Fruit fly (Drosophila melanogaster) whole organism, larva: Measurements from ENCODE around the gene Gdh.

Source experiments
- noc ChIP-seq: fragments of 200-800 bp; sonication (Bioruptor generic); optimal IDR thresholded peaks from 3 replicates; lab custom pipeline; 2019; ENCODE audit warnings: missing biosample characterization, mild to moderate bottlenecking, missing genetic modification characterization, moderate library complexity

The Gdh gene

dm6 chr3R:23943843-23944356 is 999 bp upstream of the Gdh start:
- no peak for TF ChIP-seq noc (tag; lab: Kevin White, UChicago)

dm6 chr3R:23942550-23942949 is 351 bp downstream of the Gdh start:
- TF ChIP-seq noc (tag; lab: Kevin White, UChicago): no peak

- peak; percentile 37 for TF ChIP-seq noc (tag; lab: Kevin White, UChicago)
Observed at dm6 chr3R:23941643-23942424, 1.1 kb downstream of the Gdh start.

dm6 chr3R:23940840-23941364 is 2.0 kb downstream of the Gdh start:
- no peak for TF ChIP-seq noc (tag; lab: Kevin White, UChicago)

- no peak for TF ChIP-seq noc (tag; lab: Kevin White, UChicago)
Observed at dm6 chr3R:23939921-23940839, 2.7 kb downstream of the Gdh start.

dm6 chr3R:23938564-23939122 is 4.3 kb downstream of the Gdh start:
- TF ChIP-seq noc (tag; lab: Kevin White, UChicago): no peak

- peak; percentile 47 for TF ChIP-seq noc (tag; lab: Kevin White, UChicago)
Observed at dm6 chr3R:23933684-23934575, 9.0 kb downstream of the Gdh start, which contains the start of gene CG5854. CG5854 (plus strand) TSS chr3R:23933912.

dm6 chr3R:23933430-23933683 is 9.5 kb downstream of the Gdh start, which contains the start of gene RpS19b:
RpS19b (minus strand) TSS chr3R:23933530.
- TF ChIP-seq noc (tag; lab: Kevin White, UChicago): no peak

- TF ChIP-seq noc (tag; lab: Kevin White, UChicago): no peak
Observed at dm6 chr3R:23931095-23931728, 11.7 kb downstream of the Gdh start, which contains the start of the genes Rpt2 and CG13599. Rpt2 (minus strand) TSS chr3R:23931558. CG13599 (plus strand) TSS chr3R:23931639.

dm6 chr3R:23928950-23929602 is 13.8 kb downstream of the Gdh start, which contains the start of the genes CG43998, CG43999 and CG31142:
CG43998 (minus strand) TSS chr3R:23929000.
CG43999 (minus strand) TSS chr3R:23929000.
CG31142 (plus strand) TSS chr3R:23929243.
- TF ChIP-seq noc (tag; lab: Kevin White, UChicago): no peak

- no peak for TF ChIP-seq noc (tag; lab: Kevin White, UChicago)
Observed at dm6 chr3R:23927429-23927828, 15.5 kb downstream of the Gdh start, which contains the start of gene CG13601. CG13601 (minus strand) TSS chr3R:23927634.

- no peak for TF ChIP-seq noc (tag; lab: Kevin White, UChicago)
Observed at dm6 chr3R:23924200-23924599, 18.7 kb downstream of the Gdh start, which contains the start of gene Ndc1. Ndc1 (plus strand) TSS chr3R:23924399.
